Worm (Caenorhabditis elegans) whole organism, L2 larva: ENCODE results near the gene F20C5.11.

Experiments used
- alr-1 ChIP-seq: fragments of 150-350 bp; optimal IDR thresholded peaks from 2 replicates; lab custom pipeline; 2014; ENCODE audit warnings: missing biosample characterization, missing genetic modification characterization
- ama-1 ChIP-seq: fragments of 150-350 bp; optimal IDR thresholded peaks from 2 replicates; lab custom pipeline; 2018; ENCODE audit warnings: inconsistent platforms
- elt-1 ChIP-seq: fragments of 150-350 bp; optimal IDR thresholded peaks from 2 replicates; lab custom pipeline; 2014; ENCODE audit warnings: missing biosample characterization, missing genetic modification characterization
- lin-11 ChIP-seq: fragments of 150-350 bp; sonication (generic microtip); optimal IDR thresholded peaks from 2 replicates; lab custom pipeline; 2014; ENCODE audit warnings: missing biosample characterization, missing genetic modification characterization, inconsistent platforms, mixed read lengths
- lin-39 ChIP-seq: fragments of 150-350 bp; optimal IDR thresholded peaks from 2 replicates; lab custom pipeline; 2014; ENCODE audit warnings: missing biosample characterization, missing genetic modification reagents, missing genetic modification characterization
- nhr-11 ChIP-seq: fragments of 150-350 bp; optimal IDR thresholded peaks from 2 replicates; lab custom pipeline; 2014; ENCODE audit warnings: missing biosample characterization, missing genetic modification characterization
- nhr-77 ChIP-seq: fragments of 150-350 bp; optimal IDR thresholded peaks from 2 replicates; lab custom pipeline; 2014; ENCODE audit warnings: missing biosample characterization, missing genetic modification characterization
- skn-1 ChIP-seq: sonication (generic microtip); optimal IDR thresholded peaks from 2 replicates; lab custom pipeline; 2017; ENCODE audit warnings: missing biosample characterization, missing genetic modification characterization
- unc-39 ChIP-seq: fragments of 150-350 bp; optimal IDR thresholded peaks from 2 replicates; lab custom pipeline; 2014; ENCODE audit warnings: missing biosample characterization, missing genetic modification characterization
- ztf-1 ChIP-seq: fragments of 200-800 bp; sonication (Bioruptor generic); conservative IDR thresholded peaks from 2 replicates; pipeline ENCODE4 v1.3.6; 2022; ENCODE audit warnings: missing genetic modification characterization, missing compliant biosample characterization

ce11 chrIV:8743654-8744332 is 18.0 kb downstream of the F20C5.11 start, which contains the start of gene F21D5.7:
- TF ChIP-seq ztf-1 (GFP tag; lab: Robert Waterston, UW) (no peak), nhr-11 (tag; lab: Kevin White, UChicago) (no peak), unc-39 (tag; lab: Kevin White, UChicago) (no peak), lin-39 (no peak), alr-1 (tag; lab: Kevin White, UChicago) (no peak), skn-1 (tag; lab: Kevin White, UChicago) (peak; percentile 41), lin-11 (peak; percentile 55), elt-1 (tag; lab: Kevin White, UChicago) (no peak), nhr-77 (no peak), ama-1 (lab: Kevin White, UChicago) (no peak)
